Worm (Caenorhabditis elegans): Measurements from ENCODE around the gene ttr-21.

ttr-21 gene

DNA sequence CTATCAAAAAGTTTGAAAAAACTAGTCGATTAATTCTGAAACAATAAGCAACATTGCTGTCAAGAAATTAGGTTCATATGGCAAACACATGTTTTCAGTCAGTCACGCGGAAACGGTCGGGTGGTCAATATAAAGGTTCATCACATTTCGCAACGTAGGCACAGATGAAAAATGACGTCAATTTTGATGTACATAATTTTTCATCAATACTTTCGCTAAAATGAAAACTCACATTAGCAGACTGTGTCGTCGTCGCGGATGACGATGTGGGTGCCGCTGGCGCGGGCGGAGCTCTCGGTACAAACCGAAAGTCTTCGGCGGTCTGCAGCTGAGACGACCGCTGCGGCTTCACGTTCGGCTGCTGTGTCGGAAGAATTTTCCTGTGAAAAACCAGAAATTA is 50.3 kb downstream of the ttr-21 start, which contains the start of gene swan-2:
Gene swan-2 (minus strand): TSS at position 380 of the 400 bp plus-strand sequence.
- no peak for TF ChIP-seq K02D7.2 (tag; optimal IDR thresholded peaks at IDR 0.05)
- TF ChIP-seq dve-1 (tag; optimal IDR thresholded peaks at IDR 0.05) = no peak
- TF ChIP-seq elt-2 (tag; optimal IDR thresholded peaks at IDR 0.05) = no peak
- TF ChIP-seq mec-3 (tag; optimal IDR thresholded peaks at IDR 0.05; ENCODE audit: borderline replicate concordance) = no peak
- TF ChIP-seq ceh-19 (GFP tag; optimal IDR thresholded peaks at IDR 0.05) = no peak
- no peak for TF ChIP-seq tbx-7 (tag; optimal IDR thresholded peaks at IDR 0.05)
- TF ChIP-seq ceh-45 (GFP tag; IDR thresholded peaks at IDR 0.05) = no peak
- no peak for TF ChIP-seq pat-9 (tag; optimal IDR thresholded peaks at IDR 0.05)
- no peak for TF ChIP-seq ceh-34 (tag; optimal IDR thresholded peaks at IDR 0.05)
- no peak for TF ChIP-seq unc-86 (tag; optimal IDR thresholded peaks at IDR 0.05)
- no peak for TF ChIP-seq zip-5 (tag; optimal IDR thresholded peaks at IDR 0.05)
- TF ChIP-seq fax-1 (tag; optimal IDR thresholded peaks at IDR 0.05) = no peak
- TF ChIP-seq Y22D7AL.16 (tag; optimal IDR thresholded peaks at IDR 0.05) = no peak
- TF ChIP-seq ceh-2 (tag; optimal IDR thresholded peaks at IDR 0.05) = no peak

All from whole organism, late embryonic.